Worm (Caenorhabditis elegans) whole organism, mixed stage, embryonic: ENCODE data around the gene K02H11.4.

Source experiments
- M03D4.4 ChIP-seq: sonication (generic microtip); optimal IDR thresholded peaks from 2 replicates; lab custom pipeline; 2017; ENCODE audit warnings: mild to moderate bottlenecking, missing genetic modification characterization, missing compliant biosample characterization
- bed-3 ChIP-seq: fragments of 200-800 bp; sonication (Bioruptor generic); optimal IDR thresholded peaks from 3 replicates; lab custom pipeline; 2018; ENCODE audit warnings: mild to moderate bottlenecking, missing genetic modification characterization, moderate library complexity, missing compliant biosample characterization
- blmp-1 ChIP-seq: fragments of 150-350 bp; optimal IDR thresholded peaks from 2 replicates; lab custom pipeline; 2014; ENCODE audit warnings: missing biosample characterization, missing genetic modification characterization
- ceh-39 ChIP-seq: fragments of 150-350 bp; optimal IDR thresholded peaks from 2 replicates; lab custom pipeline; 2014; ENCODE audit warnings: missing biosample characterization, missing genetic modification characterization
- ceh-43 ChIP-seq: fragments of 200-800 bp; sonication (Bioruptor generic); optimal IDR thresholded peaks from 2 replicates; lab custom pipeline; 2018; ENCODE audit warnings: mild to moderate bottlenecking, missing genetic modification characterization, moderate library complexity, missing compliant biosample characterization
- ceh-83 ChIP-seq: fragments of 200-800 bp; sonication (Bioruptor generic); optimal IDR thresholded peaks from 2 replicates; lab custom pipeline; 2018; ENCODE audit warnings: mild to moderate bottlenecking, missing genetic modification characterization, missing compliant biosample characterization
- ces-1 ChIP-seq: fragments of 150-350 bp; optimal IDR thresholded peaks from 2 replicates; lab custom pipeline; 2014; ENCODE audit warnings: missing biosample characterization, missing genetic modification reagents, missing genetic modification characterization
- drap-1 ChIP-seq: fragments of 200-800 bp; sonication (Bioruptor generic); optimal IDR thresholded peaks from 3 replicates; lab custom pipeline; 2018; ENCODE audit warnings: mild to moderate bottlenecking, missing genetic modification characterization, missing compliant biosample characterization
- elt-1 ChIP-seq: sonication (generic microtip); optimal IDR thresholded peaks from 2 replicates; lab custom pipeline; 2017; ENCODE audit warnings: missing genetic modification characterization, mild to moderate bottlenecking, missing compliant biosample characterization, antibody characterized with exemption, moderate library complexity, borderline replicate concordance; ENCODE audit not compliant: insufficient read depth
- elt-3 ChIP-seq: fragments of 150-350 bp; optimal IDR thresholded peaks from 2 replicates; lab custom pipeline; 2014; ENCODE audit warnings: missing biosample characterization, missing genetic modification characterization
- flh-1 ChIP-seq: fragments of 200-800 bp; sonication (Bioruptor generic); optimal IDR thresholded peaks from 2 replicates; lab custom pipeline; 2018; ENCODE audit warnings: mild to moderate bottlenecking, missing genetic modification characterization, moderate library complexity, missing compliant biosample characterization
- ham-2 ChIP-seq: fragments of 200-800 bp; sonication (Bioruptor generic); optimal IDR thresholded peaks from 2 replicates; lab custom pipeline; 2018; ENCODE audit warnings: mild to moderate bottlenecking, missing genetic modification characterization, missing compliant biosample characterization
- hlh-1 ChIP-seq: fragments of 150-350 bp; optimal IDR thresholded peaks from 2 replicates; lab custom pipeline; 2014; ENCODE audit warnings: missing biosample characterization, missing genetic modification reagents, missing genetic modification characterization
- lin-13 ChIP-seq: fragments of 150-350 bp; optimal IDR thresholded peaks from 2 replicates; lab custom pipeline; 2014; ENCODE audit warnings: missing biosample characterization, missing genetic modification characterization
- lin-32 ChIP-seq: fragments of 200-800 bp; sonication (Bioruptor generic); optimal IDR thresholded peaks from 2 replicates; lab custom pipeline; 2018; ENCODE audit warnings: mild to moderate bottlenecking, missing genetic modification characterization, missing compliant biosample characterization
- lsy-2 ChIP-seq: fragments of 150-350 bp; optimal IDR thresholded peaks from 2 replicates; lab custom pipeline; 2014; ENCODE audit warnings: missing biosample characterization, missing genetic modification characterization
- mab-5 ChIP-seq: fragments of 150-350 bp; optimal IDR thresholded peaks from 2 replicates; lab custom pipeline; 2014; ENCODE audit warnings: missing biosample characterization, missing genetic modification characterization
- mep-1 ChIP-seq: fragments of 150-350 bp; optimal IDR thresholded peaks from 2 replicates; lab custom pipeline; 2017; ENCODE audit warnings: missing biosample characterization, missing genetic modification reagents, missing genetic modification characterization, inconsistent platforms
- mls-2 ChIP-seq: sonication (generic microtip); optimal IDR thresholded peaks from 2 replicates; lab custom pipeline; 2016; ENCODE audit warnings: mild to moderate bottlenecking, missing genetic modification characterization, moderate library complexity, missing compliant biosample characterization
- nhr-2 ChIP-seq: fragments of 150-350 bp; optimal IDR thresholded peaks from 2 replicates; lab custom pipeline; 2014; ENCODE audit warnings: missing biosample characterization, missing genetic modification characterization
- nhr-237 ChIP-seq: fragments of 150-350 bp; optimal IDR thresholded peaks from 2 replicates; lab custom pipeline; 2014; ENCODE audit warnings: missing biosample characterization, missing genetic modification characterization
- nhr-28 ChIP-seq: fragments of 150-350 bp; optimal IDR thresholded peaks from 2 replicates; lab custom pipeline; 2014; ENCODE audit warnings: missing biosample characterization, missing genetic modification characterization
- nhr-76 ChIP-seq: sonication (generic microtip); optimal IDR thresholded peaks from 2 replicates; lab custom pipeline; 2017; ENCODE audit warnings: missing biosample characterization, missing genetic modification characterization
- pha-4 ChIP-seq: fragments of 150-350 bp; optimal IDR thresholded peaks from 2 replicates; lab custom pipeline; 2018; ENCODE audit warnings: missing biosample characterization, missing genetic modification reagents, missing genetic modification characterization
- sem-2 ChIP-seq: fragments of 200-800 bp; sonication (Bioruptor generic); optimal IDR thresholded peaks from 2 replicates; lab custom pipeline; 2018; ENCODE audit warnings: mild to moderate bottlenecking, missing genetic modification characterization, missing compliant biosample characterization
- snpc-4 ChIP-seq: fragments of 150-350 bp; optimal IDR thresholded peaks from 2 replicates; lab custom pipeline; 2014; ENCODE audit warnings: missing biosample characterization, missing genetic modification characterization
- sptf-1 ChIP-seq: sonication (generic microtip); optimal IDR thresholded peaks from 2 replicates; lab custom pipeline; 2017; ENCODE audit warnings: mild to moderate bottlenecking, missing genetic modification characterization, moderate library complexity, missing compliant biosample characterization
- unc-120 ChIP-seq: sonication (generic microtip); optimal IDR thresholded peaks from 2 replicates; lab custom pipeline; 2017; ENCODE audit warnings: missing genetic modification characterization, missing compliant biosample characterization; ENCODE audit not compliant: poor library complexity, severe bottlenecking
- unc-39 ChIP-seq: fragments of 150-350 bp; optimal IDR thresholded peaks from 2 replicates; lab custom pipeline; 2014; ENCODE audit warnings: missing biosample characterization, missing genetic modification characterization
- unc-62 ChIP-seq: fragments of 150-350 bp; optimal IDR thresholded peaks from 2 replicates; lab custom pipeline; 2014; ENCODE audit warnings: missing biosample characterization, missing genetic modification reagents, missing genetic modification characterization
- zip-8 ChIP-seq: fragments of 150-350 bp; optimal IDR thresholded peaks from 2 replicates; lab custom pipeline; 2014; ENCODE audit warnings: missing biosample characterization, missing genetic modification characterization
- ztf-11 ChIP-seq: fragments of 150-350 bp; optimal IDR thresholded peaks from 2 replicates; lab custom pipeline; 2014; ENCODE audit warnings: missing biosample characterization, missing genetic modification characterization

K02H11.4 gene

ce11 chrV:1550697-1551096, 19.6 kb upstream of the K02H11.4 start:
- TF ChIP-seq elt-1 (tag; lab: Kevin White, UChicago), result no peak
- TF ChIP-seq mep-1 (tag; lab: Kevin White, UChicago), result no peak
- TF ChIP-seq nhr-76, result no peak
- TF ChIP-seq bed-3, result no peak
- no peak for TF ChIP-seq elt-3 (tag; lab: Kevin White, UChicago)
- no peak for TF ChIP-seq ceh-83
- TF ChIP-seq ztf-11 (tag; lab: Kevin White, UChicago), result no peak
- no peak for TF ChIP-seq sptf-1 (tag; lab: Kevin White, UChicago)
- TF ChIP-seq sem-2 (GFP tag; lab: Kevin White, UChicago), result no peak
- TF ChIP-seq ceh-43 (GFP tag; lab: Kevin White, UChicago), result no peak
- TF ChIP-seq blmp-1 (tag; lab: Kevin White, UChicago), result no peak
- no peak for TF ChIP-seq mab-5 (tag; lab: Kevin White, UChicago)
- no peak for TF ChIP-seq unc-120 (tag; lab: Kevin White, UChicago)
- TF ChIP-seq drap-1 (GFP tag; lab: Kevin White, UChicago), result no peak
- no peak for TF ChIP-seq nhr-28 (tag; lab: Kevin White, UChicago)
- no peak for TF ChIP-seq unc-62 (GFP tag; lab: Kevin White, UChicago)
- TF ChIP-seq ceh-39 (tag; lab: Kevin White, UChicago), result no peak
- no peak for TF ChIP-seq snpc-4
- TF ChIP-seq ham-2 (GFP tag; lab: Kevin White, UChicago), result no peak

DNA sequence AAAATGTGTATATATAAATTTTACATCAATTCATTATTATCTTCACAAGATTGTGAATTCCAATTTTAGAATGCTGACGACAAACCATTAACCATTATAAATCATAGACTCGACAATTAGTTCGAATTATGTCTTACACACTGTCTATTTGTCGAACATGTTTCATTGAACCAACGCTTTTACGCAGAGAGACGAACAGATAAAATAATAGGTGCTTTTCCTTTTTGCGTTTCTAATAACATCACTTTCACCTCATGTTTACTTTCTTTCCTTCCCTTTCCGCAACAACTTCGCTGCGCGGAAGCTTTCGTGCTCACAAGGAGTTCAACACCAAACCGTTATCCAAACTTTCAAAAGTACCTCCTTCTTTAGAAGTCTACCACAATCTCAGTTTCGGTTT, 16.8 kb upstream of the K02H11.4 start, which contains the start of gene F52F10.2:
F52F10.2 (plus strand) TSS at position 301 of the 400 bp plus-strand sequence.
- TF ChIP-seq ceh-83, result no peak

- TF ChIP-seq sem-2 (GFP tag; lab: Kevin White, UChicago) (no peak), nhr-237 (tag; lab: Kevin White, UChicago) (no peak), hlh-1 (tag; lab: Kevin White, UChicago) (no peak), nhr-28 (tag; lab: Kevin White, UChicago) (no peak), unc-62 (GFP tag; lab: Kevin White, UChicago) (no peak), ztf-11 (tag; lab: Kevin White, UChicago) (no peak), flh-1 (GFP tag; lab: Kevin White, UChicago) (no peak), ces-1 (no peak), mls-2 (no peak)
- TF ChIP-seq, all 35 proteins: peak for 0
Observed at ce11 chrV:1545694-1546093, 14.6 kb upstream of the K02H11.4 start, which contains the start of gene oac-32. TSS of gene oac-32 (minus strand) at chrV:1545783.

DNA sequence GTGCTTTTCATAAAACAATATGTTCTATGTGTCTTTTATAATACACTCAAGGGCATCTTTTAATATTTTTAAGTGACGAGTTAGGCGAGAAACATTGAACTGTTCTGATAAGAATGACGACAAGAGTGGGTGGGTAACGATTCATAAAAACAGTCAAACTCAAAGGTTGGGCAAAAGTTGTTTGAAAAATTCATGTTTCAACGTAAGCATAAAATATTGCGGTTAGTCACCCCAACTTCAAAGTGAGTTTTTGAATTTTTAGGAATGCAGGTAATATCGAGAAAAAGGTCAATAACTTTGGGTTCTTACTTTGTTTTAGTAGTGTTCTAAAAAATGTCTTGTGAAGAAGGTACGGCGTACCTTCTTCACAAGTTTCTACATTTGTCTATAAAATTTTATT, 10.7 kb upstream of the K02H11.4 start, which contains the start of gene oac-31:
oac-31 (minus strand) TSS at position 101 of the 400 bp plus-strand sequence.
- TF ChIP-seq nhr-28 (tag; lab: Kevin White, UChicago), result no peak

DNA sequence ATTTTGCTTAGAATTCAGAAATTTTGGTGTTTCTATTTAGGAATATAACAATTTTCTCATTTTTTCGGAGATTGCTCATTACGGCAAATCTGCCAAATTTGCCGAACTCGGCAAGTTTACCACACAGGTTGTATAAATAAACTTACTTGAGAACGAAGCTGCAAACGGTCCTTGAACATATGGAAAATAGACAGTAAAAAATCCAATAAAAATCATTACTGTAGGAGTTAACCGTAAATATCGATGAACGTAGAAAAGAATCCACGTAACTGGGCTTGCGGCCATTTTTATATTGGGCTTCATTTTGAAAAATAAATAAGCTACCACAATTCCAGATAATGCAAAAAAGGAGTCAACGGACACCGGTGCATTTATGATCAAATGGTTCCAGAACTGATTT, 9.2 kb upstream of the K02H11.4 start:
- TF ChIP-seq lsy-2 (tag; lab: Kevin White, UChicago) (no peak), blmp-1 (tag; lab: Kevin White, UChicago) (no peak), drap-1 (GFP tag; lab: Kevin White, UChicago) (no peak), mab-5 (tag; lab: Kevin White, UChicago) (no peak), elt-3 (tag; lab: Kevin White, UChicago) (no peak), nhr-237 (tag; lab: Kevin White, UChicago) (no peak), unc-39 (tag; lab: Kevin White, UChicago) (no peak), zip-8 (tag; lab: Kevin White, UChicago) (no peak), unc-120 (tag; lab: Kevin White, UChicago) (no peak), M03D4.4 (no peak), nhr-76 (no peak), nhr-2 (tag; lab: Kevin White, UChicago) (no peak), unc-62 (GFP tag; lab: Kevin White, UChicago) (no peak), lin-13 (tag; lab: Kevin White, UChicago) (no peak), lin-32 (GFP tag; lab: Kevin White, UChicago) (no peak), nhr-28 (tag; lab: Kevin White, UChicago) (no peak), ces-1 (no peak), pha-4 (no peak), snpc-4 (no peak), mls-2 (no peak)
- TF ChIP-seq, all 35 proteins: peak for 0
